Worm (Caenorhabditis elegans) whole organism, young adult: ENCODE data around the gene nid-1.

Experiments used
- ama-1 ChIP-seq, 3 experiments: fragments of 150-350 bp in 1 of 3; sonication (generic microtip) in 2 of 3; optimal IDR thresholded peaks; 2 replicates each; lab custom pipeline; 2014 to 2018; ENCODE audit warnings: missing biosample characterization in 2 of 3, missing genetic modification characterization in 2 of 3, missing genetic modification reagents in 2 of 3
- attf-3 ChIP-seq: fragments of 200-800 bp; sonication (Bioruptor generic); conservative IDR thresholded peaks from 2 replicates; pipeline ENCODE4 v1.3.6; 2022; ENCODE audit warnings: missing genetic modification reagents, missing genetic modification characterization, missing compliant biosample characterization
- ccch-3 ChIP-seq: fragments of 200-800 bp; sonication (Bioruptor generic); optimal IDR thresholded peaks from 2 replicates; lab custom pipeline; 2018; ENCODE audit warnings: mild to moderate bottlenecking, missing genetic modification characterization, missing compliant biosample characterization
- ceh-79 ChIP-seq: sonication (generic microtip); optimal IDR thresholded peaks from 2 replicates; lab custom pipeline; 2017; ENCODE audit warnings: mild to moderate bottlenecking, missing genetic modification characterization, missing compliant biosample characterization
- him-1 ChIP-seq: sonication (generic microtip); optimal IDR thresholded peaks from 2 replicates; lab custom pipeline; 2016; ENCODE audit warnings: missing genotype, missing genetic modification reagents, missing genetic modification characterization, missing compliant biosample characterization
- lag-1 ChIP-seq: fragments of 200-800 bp; sonication (Bioruptor generic); IDR thresholded peaks from 2 replicates; pipeline ENCODE4 v1.3.6; 2022; ENCODE audit warnings: missing genetic modification reagents, missing genetic modification characterization, missing compliant biosample characterization
- mes-4 ChIP-seq: sonication (generic microtip); optimal IDR thresholded peaks from 2 replicates; lab custom pipeline; 2016; ENCODE audit warnings: missing genotype, missing genetic modification characterization, missing compliant biosample characterization
- pbrm-1 ChIP-seq: fragments of 200-800 bp; sonication (Bioruptor generic); IDR thresholded peaks from 2 replicates; pipeline ENCODE4 v1.3.6; 2022; ENCODE audit warnings: missing genetic modification reagents, missing genetic modification characterization, missing compliant biosample characterization
- pha-4 ChIP-seq: fragments of 150-350 bp; sonication (generic microtip); optimal IDR thresholded peaks from 2 replicates; lab custom pipeline; 2014; ENCODE audit warnings: missing biosample characterization, missing genetic modification reagents, missing genetic modification characterization
- repo-1 ChIP-seq: sonication (generic microtip); optimal IDR thresholded peaks from 2 replicates; lab custom pipeline; 2017; ENCODE audit warnings: mild to moderate bottlenecking, missing genetic modification characterization, missing compliant biosample characterization
- sdz-38 ChIP-seq: sonication (generic microtip); optimal IDR thresholded peaks from 2 replicates; lab custom pipeline; 2016; ENCODE audit warnings: missing genotype, missing genetic modification characterization, missing compliant biosample characterization
- snpc-4 ChIP-seq, 5 experiments: fragments of 150-350 bp in 1 of 5; sonication (generic microtip) in 4 of 5; optimal IDR thresholded peaks; 2 replicates each; lab custom pipeline; 2014 to 2018; ENCODE audit warnings: missing genetic modification characterization in 5 of 5, missing biosample characterization in 3 of 5, antibody characterized with exemption in 2 of 5, mild to moderate bottlenecking in 2 of 5, missing compliant biosample characterization in 2 of 5, missing genotype in 2 of 5, moderate library complexity in 2 of 5, missing genetic modification reagents in 1 of 5
- ztf-28 ChIP-seq: fragments of 200-800 bp; sonication (Bioruptor generic); IDR thresholded peaks from 2 replicates; pipeline ENCODE4 v1.3.6; 2022; ENCODE audit warnings: missing genetic modification reagents, missing genetic modification characterization, missing compliant biosample characterization

DNA sequence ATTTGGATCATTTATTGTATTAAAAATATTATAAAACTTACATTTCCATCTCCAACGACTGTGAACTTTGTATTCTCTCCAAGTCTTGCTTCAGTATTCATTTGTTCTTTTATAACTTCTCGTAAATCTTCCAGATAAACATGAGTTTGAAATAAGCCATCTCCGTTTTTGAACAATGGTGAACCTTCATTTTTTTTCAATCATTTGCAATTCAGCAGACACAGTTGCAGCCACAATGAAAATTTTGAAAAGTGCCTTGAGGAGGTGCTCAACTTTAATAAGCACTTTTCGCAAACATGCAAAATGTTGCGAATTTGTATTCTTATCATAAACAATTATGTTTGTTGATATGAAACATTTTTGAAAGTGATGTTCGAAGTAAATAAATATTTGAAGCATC lies 34.3 kb downstream of the nid-1 start, which contains the start of gene T16G1.3:
- TF ChIP-seq sdz-38: no peak
- no peak for TF ChIP-seq ccch-3
- TF ChIP-seq pbrm-1 (GFP tag; lab: Robert Waterston, UW): no peak
- TF ChIP-seq pha-4 (tag; lab: Kevin White, UChicago): no peak
- TF ChIP-seq attf-3: no peak
- TF ChIP-seq repo-1: no peak
- TF ChIP-seq snpc-4 (GFP tag; optimal IDR thresholded peaks at IDR 0.05; lab: Kevin White, UChicago): no peak
- TF ChIP-seq snpc-4 (tag; optimal IDR thresholded peaks at IDR 0.05; lab: Kevin White, UChicago): no peak
- TF ChIP-seq ceh-79: no peak
- no peak for TF ChIP-seq ztf-28
- TF ChIP-seq ama-1 (optimal IDR thresholded peaks at IDR 0.05; lab: Kevin White, UChicago): no peak
- no peak for TF ChIP-seq ama-1 (GFP tag; optimal IDR thresholded peaks at IDR 0.05; lab: Kevin White, UChicago)
- no peak for TF ChIP-seq him-1 (tag; lab: Kevin White, UChicago)
- TF ChIP-seq mes-4 (tag; lab: Kevin White, UChicago): no peak
- TF ChIP-seq lag-1: no peak
